Worm (Caenorhabditis elegans): ENCODE data around the gene pmp-3.

ce11 chrV:14609643-14610042 is 36.9 kb upstream of the pmp-3 start, which contains the start of gene R11H6.4:
- TF ChIP-seq him-1 (tag; optimal IDR thresholded peaks at IDR 0.05): no peak
- no peak for TF ChIP-seq dao-5 (tag; optimal IDR thresholded peaks at IDR 0.05)

Measured in whole organism, L4/young adult.